Fruit fly (Drosophila melanogaster): ENCODE measurements around the gene CG12402.

The CG12402 gene

DNA sequence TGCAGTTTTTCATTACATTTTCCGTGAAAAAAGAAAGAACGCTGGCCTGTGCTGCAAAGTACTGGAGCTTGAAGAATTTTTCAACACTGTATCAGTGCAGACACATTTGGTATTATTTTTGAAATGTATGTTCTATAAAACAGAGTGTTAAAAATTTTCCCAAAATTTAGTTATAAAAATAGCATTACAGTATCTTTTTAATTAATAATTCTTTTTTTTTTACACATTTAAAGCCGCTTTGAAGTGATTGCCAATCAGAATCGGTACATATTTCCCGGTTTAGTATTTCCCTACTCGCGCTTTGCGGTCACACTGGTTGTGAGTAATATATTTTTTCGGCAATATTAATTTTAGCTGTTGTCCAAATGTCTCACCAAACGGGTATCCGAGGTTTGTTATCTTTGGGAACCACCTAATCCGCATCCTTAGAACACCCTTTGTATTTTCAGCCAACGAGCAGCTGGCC is 14.3 kb upstream of the CG12402 start, which contains the start of the genes Abi and twf (continued):
- TF ChIP-seq gsb-n (tag; optimal IDR thresholded peaks at IDR 0.05) = peak; percentile 57
- 0 out of 3 replicates have a peak, but pooled peaks have one; percentile 38 for TF ChIP-seq CG3726 (GFP tag; IDR thresholded peaks at IDR 0.05)
- TF ChIP-seq chif (GFP tag; optimal IDR thresholded peaks at IDR 0.05) = peak; percentile 22 to 63
- no peak for TF ChIP-seq CG1792 (GFP tag; optimal IDR thresholded peaks at IDR 0.05)
- peak; percentile 61 for TF ChIP-seq CG3995 (GFP tag; optimal IDR thresholded peaks at IDR 0.05)
- TF ChIP-seq unc-4 (GFP tag; IDR thresholded peaks at IDR 0.05; ENCODE audit: partially characterized antibody) = no peak
- peak; percentile 52; the same call in 1 of the 2 replicates for TF ChIP-seq CG4404 (GFP tag; IDR thresholded peaks at IDR 0.05)
- no peak for TF ChIP-seq ATbp (GFP tag; optimal IDR thresholded peaks at IDR 0.05)
- no peak for TF ChIP-seq tll (GFP tag; optimal IDR thresholded peaks at IDR 0.05)
- TF ChIP-seq stc (GFP tag; IDR thresholded peaks at IDR 0.05) = peak; percentile 60; the same call in 1 of the 2 replicates
- TF ChIP-seq Spps (tag; optimal IDR thresholded peaks at IDR 0.05) = peak; percentile 29
- TF ChIP-seq lilli (GFP tag; optimal IDR thresholded peaks at IDR 0.05) = peak; percentile 81
- peak; percentile 4 for TF ChIP-seq CHES-1-like (GFP tag; optimal IDR thresholded peaks at IDR 0.05)
- TF ChIP-seq CG3838 (GFP tag; optimal IDR thresholded peaks at IDR 0.05) = peak; percentile 11
- TF ChIP-seq CG16779 (GFP tag; IDR thresholded peaks at IDR 0.05) = 0 out of 2 replicates have a peak, but pooled peaks have one; percentile 22
- peak; percentile 91 for TF ChIP-seq Med (GFP tag)
- TF ChIP-seq jumu (GFP tag; optimal IDR thresholded peaks at IDR 0.05) = peak; percentile 51
- no peak for TF ChIP-seq Jarid2 (GFP tag; optimal IDR thresholded peaks at IDR 0.05)
- TF ChIP-seq CG34422 (GFP tag; IDR thresholded peaks at IDR 0.05) = peak; percentile 60; the same call in 1 of the 3 replicates
- TF ChIP-seq twi (tag; optimal IDR thresholded peaks at IDR 0.05) = no peak
- peak; percentile 81 for TF ChIP-seq gem (tag; optimal IDR thresholded peaks at IDR 0.05)
- peak; percentile 68 for TF ChIP-seq Aef1 (GFP tag; IDR thresholded peaks at IDR 0.05)
- peak; percentile 80 for TF ChIP-seq slbo (GFP tag; IDR thresholded peaks at IDR 0.05)
- peak; percentile 23 for TF ChIP-seq CG13296 (GFP tag; optimal IDR thresholded peaks at IDR 0.05)
- TF ChIP-seq CG17829 (tag; optimal IDR thresholded peaks at IDR 0.05) = peak; percentile 48
- TF ChIP-seq mld (GFP tag; IDR thresholded peaks at IDR 0.05; ENCODE audit: partially characterized antibody) = no peak
- TF ChIP-seq Ets97D (GFP tag; optimal IDR thresholded peaks at IDR 0.05) = peak; percentile 63
- no peak for TF ChIP-seq run (tag; optimal IDR thresholded peaks at IDR 0.05)
- TF ChIP-seq CG7987 (GFP tag; optimal IDR thresholded peaks at IDR 0.05) = no peak
- TF ChIP-seq dpn (GFP tag; optimal IDR thresholded peaks at IDR 0.05) = peak; percentile 75 to 80
- TF ChIP-seq H15 (GFP tag; IDR thresholded peaks at IDR 0.05) = no peak; the same call in 2 of the 3 replicates
- peak; percentile 74 for TF ChIP-seq CG2712 (tag; optimal IDR thresholded peaks at IDR 0.05)
- TF ChIP-seq Dip3 (GFP tag; optimal IDR thresholded peaks at IDR 0.05) = peak; percentile 48
- peak; percentile 45 for TF ChIP-seq ssp (GFP tag; IDR thresholded peaks at IDR 0.05)
- peak; percentile 32; the same call in 1 of the 2 replicates for TF ChIP-seq wdn (GFP tag; IDR thresholded peaks at IDR 0.05)
- TF ChIP-seq Fer3 (tag; optimal IDR thresholded peaks at IDR 0.05) = peak; percentile 62
- 0 out of 2 replicates have a peak, but pooled peaks have one; percentile 33 for TF ChIP-seq Rx (GFP tag; IDR thresholded peaks at IDR 0.05)
- TF ChIP-seq Meics (GFP tag; optimal IDR thresholded peaks at IDR 0.05) = peak; percentile 60
- TF ChIP-seq CG2116 (GFP tag; optimal IDR thresholded peaks at IDR 0.05) = peak; percentile 77
- TF ChIP-seq CG17361 (GFP tag; IDR thresholded peaks at IDR 0.05) = peak; percentile 76
- peak; percentile 58 for TF ChIP-seq Mad (GFP tag; optimal IDR thresholded peaks at IDR 0.05)
- TF ChIP-seq CG12236 (GFP tag; optimal IDR thresholded peaks at IDR 0.05) = no peak
- TF ChIP-seq E2f2 (GFP tag; IDR thresholded peaks at IDR 0.05) = peak; percentile 54
- TF ChIP-seq CG8388 (GFP tag; optimal IDR thresholded peaks at IDR 0.05) = peak; percentile 60
- no peak for TF ChIP-seq CG3163 (GFP tag; optimal IDR thresholded peaks at IDR 0.05)
- TF ChIP-seq Drgx (GFP tag; IDR thresholded peaks at IDR 0.05) = 0 out of 2 replicates have a peak, but pooled peaks have one; percentile 19
- no peak for TF ChIP-seq Hr39 (optimal IDR thresholded peaks at IDR 0.05)
- TF ChIP-seq inv (GFP tag; IDR thresholded peaks at IDR 0.05; ENCODE audit: partially characterized antibody) = no peak
- TF ChIP-seq caup (GFP tag; optimal IDR thresholded peaks at IDR 0.05; ENCODE audit: severe bottlenecking) = peak; percentile 68
- peak in 1 of 3 experiments; percentile 63 for TF ChIP-seq lola (GFP tag; optimal IDR thresholded peaks at IDR 0.05)
